Worm (Caenorhabditis elegans) whole organism, L3 larva: ENCODE results near the gene clec-68.

Experiments used
- R02D3.7 ChIP-seq: fragments of 150-350 bp; optimal IDR thresholded peaks from 2 replicates; lab custom pipeline; 2014; ENCODE audit warnings: missing biosample characterization, missing genetic modification characterization
- ZK546.5 ChIP-seq: sonication (generic microtip); optimal IDR thresholded peaks from 2 replicates; lab custom pipeline; 2017; ENCODE audit warnings: missing biosample characterization, missing genetic modification characterization
- aly-2 ChIP-seq: fragments of 150-350 bp; optimal IDR thresholded peaks from 2 replicates; lab custom pipeline; 2014; ENCODE audit warnings: missing biosample characterization, missing genetic modification characterization
- ama-1 ChIP-seq: fragments of 150-350 bp; optimal IDR thresholded peaks from 2 replicates; lab custom pipeline; 2018
- ceh-16 ChIP-seq: sonication (generic microtip); optimal IDR thresholded peaks from 2 replicates; lab custom pipeline; 2017; ENCODE audit warnings: missing biosample characterization, missing genetic modification characterization
- ceh-9 ChIP-seq: sonication (generic microtip); optimal IDR thresholded peaks from 2 replicates; lab custom pipeline; 2018; ENCODE audit warnings: missing biosample characterization, missing genetic modification characterization
- daf-12 ChIP-seq: fragments of 150-350 bp; optimal IDR thresholded peaks from 2 replicates; lab custom pipeline; 2014; ENCODE audit warnings: missing biosample characterization, missing genetic modification reagents, missing genetic modification characterization
- egl-27 ChIP-seq: sonication (generic microtip); optimal IDR thresholded peaks from 4 replicates; lab custom pipeline; 2017; ENCODE audit warnings: missing biosample characterization, missing genetic modification reagents, missing genetic modification characterization
- egl-5 ChIP-seq: fragments of 150-350 bp; optimal IDR thresholded peaks from 2 replicates; lab custom pipeline; 2017; ENCODE audit warnings: missing biosample characterization, missing genetic modification reagents, missing genetic modification characterization, inconsistent platforms
- elt-1 ChIP-seq: fragments of 150-350 bp; optimal IDR thresholded peaks from 2 replicates; lab custom pipeline; 2014; ENCODE audit warnings: missing biosample characterization, missing genetic modification characterization
- elt-2 ChIP-seq: sonication (generic microtip); optimal IDR thresholded peaks from 2 replicates; lab custom pipeline; 2016; ENCODE audit warnings: missing genetic modification reagents, mild to moderate bottlenecking, missing genetic modification characterization, missing compliant biosample characterization
- elt-3 ChIP-seq, 3 experiments: fragments of 150-350 bp in 1 of 3; sonication (generic microtip) in 2 of 3; optimal IDR thresholded peaks; 2 replicates in 2 of 3; 4 replicates in 1 of 3; lab custom pipeline; 2014 to 2017; ENCODE audit warnings: missing biosample characterization in 3 of 3, missing genetic modification characterization in 3 of 3
- fkh-2 ChIP-seq: fragments of 150-350 bp; optimal IDR thresholded peaks from 2 replicates; lab custom pipeline; 2014; ENCODE audit warnings: missing biosample characterization, missing genetic modification reagents, missing genetic modification characterization
- fos-1 ChIP-seq: fragments of 150-350 bp; optimal IDR thresholded peaks from 2 replicates; lab custom pipeline; 2014; ENCODE audit warnings: missing biosample characterization, missing genetic modification characterization
- hmg-11 ChIP-seq: sonication (generic microtip); optimal IDR thresholded peaks from 2 replicates; lab custom pipeline; 2016; ENCODE audit warnings: missing genetic modification characterization, missing compliant biosample characterization
- jun-1 ChIP-seq: fragments of 150-350 bp; optimal IDR thresholded peaks from 2 replicates; lab custom pipeline; 2014; ENCODE audit warnings: missing biosample characterization, missing genetic modification reagents, missing genetic modification characterization
- lin-15B ChIP-seq: fragments of 150-350 bp; optimal IDR thresholded peaks from 2 replicates; lab custom pipeline; 2014; ENCODE audit warnings: missing biosample characterization, missing genetic modification characterization
- lin-39 ChIP-seq: fragments of 150-350 bp; optimal IDR thresholded peaks from 2 replicates; lab custom pipeline; 2018; ENCODE audit warnings: missing biosample characterization, missing genetic modification reagents, missing genetic modification characterization
- lsy-12 ChIP-seq: sonication (generic microtip); optimal IDR thresholded peaks from 2 replicates; lab custom pipeline; 2016; ENCODE audit warnings: mild to moderate bottlenecking, missing genetic modification characterization, missing compliant biosample characterization
- mdl-1 ChIP-seq: fragments of 150-350 bp; optimal IDR thresholded peaks from 2 replicates; lab custom pipeline; 2014; ENCODE audit warnings: missing biosample characterization, missing genetic modification characterization
- nfya-1 ChIP-seq: sonication (generic microtip); optimal IDR thresholded peaks from 2 replicates; lab custom pipeline; 2017; ENCODE audit warnings: missing genetic modification characterization, mild to moderate bottlenecking, missing compliant biosample characterization, antibody characterized with exemption, moderate library complexity; ENCODE audit not compliant: insufficient read depth
- nhr-11 ChIP-seq: fragments of 150-350 bp; optimal IDR thresholded peaks from 2 replicates; lab custom pipeline; 2014; ENCODE audit warnings: missing biosample characterization, missing genetic modification characterization
- nhr-23 ChIP-seq: fragments of 150-350 bp; optimal IDR thresholded peaks from 2 replicates; lab custom pipeline; 2014; ENCODE audit warnings: missing biosample characterization, missing genetic modification reagents, missing genetic modification characterization
- nhr-25 ChIP-seq: sonication (generic microtip); optimal IDR thresholded peaks from 2 replicates; lab custom pipeline; 2017; ENCODE audit warnings: missing biosample characterization, missing genetic modification characterization
- nhr-28 ChIP-seq: fragments of 150-350 bp; optimal IDR thresholded peaks from 2 replicates; lab custom pipeline; 2014; ENCODE audit warnings: missing biosample characterization, missing genetic modification characterization
- nhr-43 ChIP-seq: sonication (generic microtip); optimal IDR thresholded peaks from 2 replicates; lab custom pipeline; 2016; ENCODE audit warnings: mild to moderate bottlenecking, missing genetic modification characterization, missing compliant biosample characterization; ENCODE audit not compliant: poor library complexity, severe bottlenecking
- nhr-67 ChIP-seq: fragments of 150-350 bp; optimal IDR thresholded peaks from 2 replicates; lab custom pipeline; 2014; ENCODE audit warnings: missing biosample characterization, missing genetic modification characterization
- nhr-76 ChIP-seq: fragments of 150-350 bp; sonication (generic microtip); optimal IDR thresholded peaks from 5 replicates; lab custom pipeline; 2014; ENCODE audit warnings: missing biosample characterization, missing genetic modification characterization
- nhr-77 ChIP-seq: fragments of 150-350 bp; optimal IDR thresholded peaks from 2 replicates; lab custom pipeline; 2014; ENCODE audit warnings: missing biosample characterization, missing genetic modification characterization
- pha-4 ChIP-seq: fragments of 150-350 bp; optimal IDR thresholded peaks from 2 replicates; lab custom pipeline; 2014; ENCODE audit warnings: missing biosample characterization, missing genetic modification reagents, missing genetic modification characterization
- pqm-1 ChIP-seq: fragments of 150-350 bp; optimal IDR thresholded peaks from 2 replicates; lab custom pipeline; 2017; ENCODE audit warnings: missing biosample characterization, missing genetic modification characterization, inconsistent platforms
- sea-2 ChIP-seq: fragments of 150-350 bp; sonication (generic microtip); optimal IDR thresholded peaks from 4 replicates; lab custom pipeline; 2014; ENCODE audit warnings: missing biosample characterization, missing genetic modification reagents, missing genetic modification characterization
- snpc-4 ChIP-seq: fragments of 150-350 bp; optimal IDR thresholded peaks from 2 replicates; lab custom pipeline; 2014; ENCODE audit warnings: missing biosample characterization, missing genetic modification characterization
- tbx-2 ChIP-seq: sonication (generic microtip); optimal IDR thresholded peaks from 2 replicates; lab custom pipeline; 2016; ENCODE audit warnings: mild to moderate bottlenecking, missing genetic modification characterization, missing compliant biosample characterization
- unc-39 ChIP-seq: sonication (generic microtip); optimal IDR thresholded peaks from 4 replicates; lab custom pipeline; 2017; ENCODE audit warnings: missing biosample characterization, missing genetic modification characterization
- unc-62 ChIP-seq: fragments of 150-350 bp; sonication (generic microtip); optimal IDR thresholded peaks from 4 replicates; lab custom pipeline; 2014; ENCODE audit warnings: missing biosample characterization, missing genetic modification reagents, missing genetic modification characterization
- zag-1 ChIP-seq: fragments of 150-350 bp; optimal IDR thresholded peaks from 2 replicates; lab custom pipeline; 2014; ENCODE audit warnings: missing biosample characterization, missing genetic modification characterization
- ztf-11 ChIP-seq: fragments of 150-350 bp; optimal IDR thresholded peaks from 2 replicates; lab custom pipeline; 2014; ENCODE audit warnings: missing biosample characterization, missing genetic modification characterization
- ztf-4 ChIP-seq: fragments of 150-350 bp; optimal IDR thresholded peaks from 2 replicates; lab custom pipeline; 2014; ENCODE audit warnings: missing biosample characterization, missing genetic modification characterization

Gene clec-68

ce11 chrIV:3888963-3889362 is 37.3 kb upstream of the clec-68 start, which contains the start of gene oac-21:
Gene oac-21, plus strand, starts transcription at chrIV:3889263.
- no peak for TF ChIP-seq unc-39
- no peak for TF ChIP-seq fos-1 (tag; lab: Kevin White, UChicago)
- no peak for TF ChIP-seq fkh-2
- no peak for TF ChIP-seq pqm-1 (tag; lab: Kevin White, UChicago)
- TF ChIP-seq sea-2, result no peak
- no peak for TF ChIP-seq egl-27 (tag; lab: Kevin White, UChicago)
- TF ChIP-seq nfya-1 (tag; lab: Kevin White, UChicago), result no peak

- TF ChIP-seq pqm-1 (tag; lab: Kevin White, UChicago), result no peak
- TF ChIP-seq ZK546.5 (tag; lab: Kevin White, UChicago), result no peak
- TF ChIP-seq nhr-11, result no peak
- no peak for TF ChIP-seq nfya-1 (tag; lab: Kevin White, UChicago)
- TF ChIP-seq ceh-9 (tag; lab: Kevin White, UChicago), result no peak
- TF ChIP-seq egl-27 (tag; lab: Kevin White, UChicago), result no peak
- no peak for TF ChIP-seq elt-3 (tag; optimal IDR thresholded peaks at IDR 0.05; lab: Kevin White, UChicago)
- no peak for TF ChIP-seq R02D3.7 (tag; lab: Kevin White, UChicago)
- TF ChIP-seq fos-1 (tag; lab: Kevin White, UChicago), result no peak
- TF ChIP-seq nhr-28, result no peak
- no peak for TF ChIP-seq lin-39 (tag; lab: Kevin White, UChicago)
- TF ChIP-seq daf-12 (tag; lab: Kevin White, UChicago), result no peak
- TF ChIP-seq tbx-2 (tag; lab: Kevin White, UChicago), result no peak
- no peak for TF ChIP-seq nhr-67 (tag; lab: Kevin White, UChicago)
Observed at ce11 chrIV:3892027-3892426, 34.2 kb upstream of the clec-68 start, which contains the start of gene F56D6.9. Gene F56D6.9, plus strand, starts transcription at chrIV:3892327.

ce11 chrIV:3894004-3894480 is 32.2 kb upstream of the clec-68 start, which contains the start of gene F56D6.8:
Gene F56D6.8, minus strand, starts transcription at chrIV:3894430.
- TF ChIP-seq nhr-67 (tag; lab: Kevin White, UChicago) (no peak), aly-2 (no peak), nhr-23 (tag; lab: Kevin White, UChicago) (no peak), nhr-77 (tag; lab: Kevin White, UChicago) (no peak), fos-1 (tag; lab: Kevin White, UChicago) (no peak), ama-1 (lab: Kevin White, UChicago) (no peak), daf-12 (tag; lab: Kevin White, UChicago) (no peak), snpc-4 (tag; lab: Kevin White, UChicago) (no peak), ztf-4 (tag; lab: Kevin White, UChicago) (no peak)

- TF ChIP-seq tbx-2 (tag; lab: Kevin White, UChicago) (no peak), daf-12 (tag; lab: Kevin White, UChicago) (no peak), pqm-1 (tag; lab: Kevin White, UChicago) (no peak), zag-1 (no peak), nhr-28 (no peak), ZK546.5 (tag; lab: Kevin White, UChicago) (no peak), lsy-12 (tag; lab: Kevin White, UChicago) (no peak), elt-2 (no peak), nhr-76 (no peak), ceh-9 (tag; lab: Kevin White, UChicago) (no peak), nhr-23 (tag; lab: Kevin White, UChicago) (no peak), lin-15B (tag; lab: Kevin White, UChicago) (no peak), unc-62 (GFP tag; lab: Kevin White, UChicago) (no peak), fos-1 (tag; lab: Kevin White, UChicago) (no peak)
- TF ChIP-seq, all 47 proteins: peak for 0
Observed at ce11 chrIV:3894770-3895169, 31.4 kb upstream of the clec-68 start, which contains the start of gene dct-8. Gene dct-8, plus strand, starts transcription at chrIV:3895070.

- TF ChIP-seq ceh-16 (tag; lab: Kevin White, UChicago) (no peak), hmg-11 (tag; lab: Kevin White, UChicago) (no peak), egl-5 (tag; lab: Kevin White, UChicago) (no peak), aly-2 (no peak), daf-12 (tag; lab: Kevin White, UChicago) (no peak), nhr-76 (no peak), jun-1 (tag; lab: Kevin White, UChicago) (peak; percentile 98), nhr-11 (no peak), nhr-25 (tag; lab: Kevin White, UChicago) (no peak), ztf-11 (tag; lab: Kevin White, UChicago) (no peak), nhr-43 (tag; lab: Kevin White, UChicago) (no peak), unc-39 (no peak), elt-2 (peak; percentile 100), elt-1 (tag; lab: Kevin White, UChicago) (no peak), lin-15B (tag; lab: Kevin White, UChicago) (no peak), mdl-1 (tag; lab: Kevin White, UChicago) (no peak), egl-27 (tag; lab: Kevin White, UChicago) (peak; percentile 92), sea-2 (no peak), pqm-1 (tag; lab: Kevin White, UChicago) (peak; percentile 100), fos-1 (tag; lab: Kevin White, UChicago) (peak; percentile 82), pha-4 (tag; lab: Kevin White, UChicago) (peak; percentile 91), ztf-4 (tag; lab: Kevin White, UChicago) (no peak), lin-39 (tag; lab: Kevin White, UChicago) (no peak), tbx-2 (tag; lab: Kevin White, UChicago) (no peak), ZK546.5 (tag; lab: Kevin White, UChicago) (no peak)
Observed at ce11 chrIV:3899719-3900554, 26.3 kb upstream of the clec-68 start, which contains the start of gene srz-62. Gene srz-62, plus strand, starts transcription at chrIV:3900504.
